Fruit fly (Drosophila melanogaster) whole organism, embryonic: ENCODE measurements around the gene Muc18B.
A peak's percentile ranks its signal among the peaks of the same experiment; 100 is the strongest.

Experiments
- ATbp ChIP-seq: fragments of 200-800 bp; sonication (Bioruptor generic); optimal IDR thresholded peaks from 2 replicates; lab custom pipeline; 2017; ENCODE audit warnings: missing biosample characterization, mild to moderate bottlenecking, missing genetic modification characterization, missing genetic modification reagents
- Bgb ChIP-seq: fragments of 200-800 bp; sonication (Bioruptor generic); IDR thresholded peaks from 2 replicates; pipeline ENCODE4 v1.3.6; 2022; ENCODE audit warnings: missing biosample characterization, missing genetic modification characterization; ENCODE audit not compliant: partially characterized antibody
- Bteb2 ChIP-seq: fragments of 200-800 bp; sonication (Bioruptor generic); optimal IDR thresholded peaks from 2 replicates; lab custom pipeline; 2016; ENCODE audit warnings: missing biosample characterization, missing genetic modification characterization
- CG10543 ChIP-seq: fragments of 200-800 bp; sonication (Bioruptor generic); optimal IDR thresholded peaks from 3 replicates; lab custom pipeline; 2017; ENCODE audit warnings: missing biosample characterization, mild to moderate bottlenecking, missing genetic modification characterization, moderate library complexity
- CG10959 ChIP-seq: fragments of 200-800 bp; sonication (Bioruptor generic); IDR thresholded peaks from 2 replicates; pipeline ENCODE4 v1.3.6; 2022; ENCODE audit warnings: missing biosample characterization, missing genetic modification characterization
- CG11247 ChIP-seq: fragments of 200-800 bp; sonication (Bioruptor generic); IDR thresholded peaks from 2 replicates; pipeline ENCODE4 v1.3.6; 2022; ENCODE audit warnings: missing biosample characterization, missing genetic modification characterization
- CG11723 ChIP-seq: fragments of 200-800 bp; sonication (Bioruptor generic); optimal IDR thresholded peaks from 2 replicates; lab custom pipeline; 2017; ENCODE audit warnings: missing biosample characterization, mild to moderate bottlenecking, missing genetic modification characterization
- CG12391 ChIP-seq: fragments of 200-800 bp; sonication (Bioruptor generic); optimal IDR thresholded peaks from 3 replicates; lab custom pipeline; 2018; ENCODE audit warnings: missing biosample characterization, mild to moderate bottlenecking, missing genetic modification characterization, moderate library complexity
- CG13775 ChIP-seq: fragments of 200-800 bp; sonication (Bioruptor generic); optimal IDR thresholded peaks from 3 replicates; lab custom pipeline; 2017; ENCODE audit warnings: missing biosample characterization, mild to moderate bottlenecking, missing genetic modification characterization
- CG14667 ChIP-seq: fragments of 200-800 bp; sonication (Bioruptor generic); IDR thresholded peaks from 2 replicates; pipeline ENCODE4 v1.3.6; 2022; ENCODE audit warnings: missing biosample characterization, missing genetic modification characterization
- CG30431 ChIP-seq: fragments of 200-800 bp; sonication (Bioruptor generic); optimal IDR thresholded peaks from 2 replicates; lab custom pipeline; 2017; ENCODE audit warnings: missing biosample characterization, missing genetic modification characterization
- CG32772 ChIP-seq: fragments of 200-800 bp; sonication (Bioruptor generic); IDR thresholded peaks from 2 replicates; pipeline ENCODE4 v1.3.6; 2022; ENCODE audit warnings: missing biosample characterization, missing genetic modification characterization
- CG34376 ChIP-seq: fragments of 200-800 bp; sonication (Bioruptor generic); optimal IDR thresholded peaks from 2 replicates; lab custom pipeline; 2018; ENCODE audit warnings: missing biosample characterization, mild to moderate bottlenecking, missing genetic modification characterization
- CG42726 ChIP-seq: fragments of 200-800 bp; sonication (Bioruptor generic); IDR thresholded peaks from 2 replicates; pipeline ENCODE4 v1.3.6; 2022; ENCODE audit warnings: missing biosample characterization, missing genetic modification characterization; ENCODE audit not compliant: partially characterized antibody
- CG4282 ChIP-seq: fragments of 200-800 bp; sonication (Bioruptor generic); optimal IDR thresholded peaks from 2 replicates; lab custom pipeline; 2016; ENCODE audit warnings: missing biosample characterization, missing genetic modification characterization
- CG6272 ChIP-seq: fragments of 200-800 bp; sonication (Bioruptor generic); IDR thresholded peaks from 2 replicates; pipeline ENCODE4 v1.3.6; 2022; ENCODE audit warnings: missing biosample characterization, missing genetic modification characterization
- CG7745 ChIP-seq: fragments of 200-800 bp; sonication (Bioruptor generic); optimal IDR thresholded peaks from 2 replicates; lab custom pipeline; 2018; ENCODE audit warnings: missing biosample characterization, mild to moderate bottlenecking, missing genetic modification characterization, moderate library complexity
- CG8924 ChIP-seq: fragments of 200-800 bp; optimal IDR thresholded peaks from 3 replicates; lab custom pipeline; 2019; ENCODE audit warnings: missing biosample characterization, mild to moderate bottlenecking, missing genetic modification characterization, moderate library complexity
- CTCF ChIP-seq: fragments of 200-800 bp; sonication (Bioruptor generic); optimal IDR thresholded peaks from 2 replicates; lab custom pipeline; 2017; ENCODE audit warnings: missing biosample characterization, mild to moderate bottlenecking, missing genetic modification characterization, moderate library complexity
- Deaf1 ChIP-seq: fragments of 200-800 bp; optimal IDR thresholded peaks from 3 replicates; lab custom pipeline; 2019; ENCODE audit warnings: missing biosample characterization, mild to moderate bottlenecking, missing genetic modification characterization, moderate library complexity
- Elba2 ChIP-seq: fragments of 200-800 bp; sonication (Bioruptor generic); optimal IDR thresholded peaks from 3 replicates; lab custom pipeline; 2016; ENCODE audit warnings: missing biosample characterization, missing genetic modification characterization
- Ets65A ChIP-seq: fragments of 200-800 bp; sonication (Bioruptor generic); peaks from one replicate; lab custom pipeline; 2016; ENCODE audit warnings: missing biosample characterization, missing genetic modification characterization
- HLH54F ChIP-seq: fragments of 200-800 bp; sonication (Bioruptor generic); optimal IDR thresholded peaks from 3 replicates; lab custom pipeline; 2016; ENCODE audit warnings: missing biosample characterization, missing genetic modification characterization
- MESR4 ChIP-seq: fragments of 200-800 bp; sonication (Bioruptor generic); optimal IDR thresholded peaks from 2 replicates; lab custom pipeline; 2018; ENCODE audit warnings: missing biosample characterization, mild to moderate bottlenecking, missing genetic modification characterization, moderate library complexity
- Med ChIP-seq: fragments of 200-800 bp; sonication (Bioruptor generic); peaks from one replicate; lab custom pipeline; 2016; ENCODE audit warnings: missing biosample characterization, missing genetic modification characterization, mild to moderate bottlenecking, inconsistent platforms, moderate library complexity
- NFAT ChIP-seq: fragments of 200-800 bp; sonication (Bioruptor generic); IDR thresholded peaks from 2 replicates; pipeline ENCODE4 v1.3.6; 2022; ENCODE audit warnings: missing biosample characterization, missing genetic modification characterization
- Oli ChIP-seq: fragments of 200-800 bp; sonication (Bioruptor generic); optimal IDR thresholded peaks from 2 replicates; lab custom pipeline; 2018; ENCODE audit warnings: missing biosample characterization, mild to moderate bottlenecking, missing genetic modification characterization, moderate library complexity
- Sox100B ChIP-seq: fragments of 200-800 bp; sonication (Bioruptor generic); optimal IDR thresholded peaks from 3 replicates; lab custom pipeline; 2018; ENCODE audit warnings: missing biosample characterization, mild to moderate bottlenecking, missing genetic modification characterization
- Sox102F ChIP-seq: fragments of 200-800 bp; sonication (Bioruptor generic); optimal IDR thresholded peaks from 2 replicates; lab custom pipeline; 2018; ENCODE audit warnings: missing biosample characterization, mild to moderate bottlenecking, missing genetic modification characterization, moderate library complexity
- TFAM ChIP-seq: fragments of 200-800 bp; sonication (Bioruptor generic); optimal IDR thresholded peaks from 2 replicates; lab custom pipeline; 2017; ENCODE audit warnings: missing biosample characterization, missing genetic modification characterization, inconsistent platforms
- YL-1 ChIP-seq: fragments of 200-800 bp; sonication (Bioruptor generic); optimal IDR thresholded peaks from 3 replicates; lab custom pipeline; 2017; ENCODE audit warnings: missing biosample characterization, mild to moderate bottlenecking, missing genetic modification characterization
- ash1 ChIP-seq: fragments of 200-800 bp; sonication (Bioruptor generic); optimal IDR thresholded peaks from 2 replicates; lab custom pipeline; 2018; ENCODE audit warnings: missing biosample characterization, mild to moderate bottlenecking, missing genetic modification characterization
- chif ChIP-seq, 2 experiments: fragments of 200-800 bp; sonication (Bioruptor generic); optimal IDR thresholded peaks; 3 replicates each; lab custom pipeline; 2016; ENCODE audit warnings: missing biosample characterization in 2 of 2, missing genetic modification characterization in 2 of 2
- chn ChIP-seq: fragments of 200-800 bp; sonication (Bioruptor generic); optimal IDR thresholded peaks from 2 replicates; lab custom pipeline; 2016; ENCODE audit warnings: missing biosample characterization, missing genetic modification characterization
- ci ChIP-seq: fragments of 200-800 bp; sonication (Bioruptor generic); IDR thresholded peaks from 3 replicates; pipeline ENCODE4 v1.3.6; 2022; ENCODE audit warnings: missing biosample characterization, missing genetic modification characterization
- dm ChIP-seq: fragments of 200-800 bp; sonication (Bioruptor generic); optimal IDR thresholded peaks from 3 replicates; lab custom pipeline; 2016; ENCODE audit warnings: missing biosample characterization, missing genetic modification characterization
- grn ChIP-seq: fragments of 200-800 bp; sonication (Bioruptor generic); optimal IDR thresholded peaks from 3 replicates; lab custom pipeline; 2017; ENCODE audit warnings: missing biosample characterization, missing genetic modification characterization
- hbn ChIP-seq: fragments of 200-800 bp; sonication (Bioruptor generic); IDR thresholded peaks from 2 replicates; pipeline ENCODE4 v1.3.6; 2022; ENCODE audit warnings: missing biosample characterization, missing genetic modification characterization; ENCODE audit not compliant: partially characterized antibody
- knrl ChIP-seq: fragments of 200-800 bp; sonication (Bioruptor generic); IDR thresholded peaks from 3 replicates; pipeline ENCODE4 v1.3.6; 2022; ENCODE audit warnings: missing biosample characterization, missing genetic modification characterization; ENCODE audit not compliant: partially characterized antibody
- mirr ChIP-seq: fragments of 200-800 bp; sonication (Bioruptor generic); optimal IDR thresholded peaks from 3 replicates; lab custom pipeline; 2018; ENCODE audit warnings: missing biosample characterization, mild to moderate bottlenecking, missing genetic modification characterization
- nerfin-2 ChIP-seq: fragments of 200-800 bp; sonication (Bioruptor generic); IDR thresholded peaks from 2 replicates; pipeline ENCODE4 v1.3.6; 2022; ENCODE audit warnings: missing biosample characterization, missing genetic modification characterization; ENCODE audit not compliant: partially characterized antibody
- pum ChIP-seq: fragments of 200-800 bp; sonication (Bioruptor generic); optimal IDR thresholded peaks from 2 replicates; lab custom pipeline; 2016; ENCODE audit warnings: missing biosample characterization, missing genetic modification characterization
- sc ChIP-seq, 3 experiments: fragments of >200 bp in 2 of 3; fragments of 200-800 bp in 1 of 3; sonication (Bioruptor generic) in 1 of 3; optimal IDR thresholded peaks; 2 replicates in 2 of 3; 3 replicates in 1 of 3; lab custom pipeline; 2017; ENCODE audit warnings: mild to moderate bottlenecking in 1 of 3, missing biosample characterization in 1 of 3, missing genetic modification characterization in 1 of 3, missing genetic modification reagents in 1 of 3
- sens ChIP-seq: fragments of 200-800 bp; sonication (Bioruptor generic); peaks from one replicate; lab custom pipeline; 2016; ENCODE audit warnings: missing biosample characterization, missing genetic modification characterization
- sisA ChIP-seq: fragments of 200-800 bp; sonication (Bioruptor generic); IDR thresholded peaks from 2 replicates; pipeline ENCODE4 v1.3.6; 2022; ENCODE audit warnings: missing biosample characterization, missing genetic modification characterization
- slp2 ChIP-seq: fragments of 200-800 bp; sonication (Bioruptor generic); optimal IDR thresholded peaks from 2 replicates; lab custom pipeline; 2016; ENCODE audit warnings: missing biosample characterization, missing genetic modification characterization
- so ChIP-seq: fragments of 200-800 bp; sonication (Bioruptor generic); IDR thresholded peaks from 3 replicates; pipeline ENCODE4 v1.3.6; 2022; ENCODE audit warnings: missing biosample characterization, missing genetic modification characterization
- sr ChIP-seq: fragments of 200-800 bp; sonication (Bioruptor generic); IDR thresholded peaks from 3 replicates; pipeline ENCODE4 v1.3.6; 2022; ENCODE audit warnings: missing biosample characterization, missing genetic modification characterization
- tup ChIP-seq: fragments of 200-800 bp; sonication (Bioruptor generic); optimal IDR thresholded peaks from 2 replicates; lab custom pipeline; 2016; ENCODE audit warnings: missing biosample characterization, mild to moderate bottlenecking, missing genetic modification characterization, moderate library complexity
- vnd ChIP-seq: fragments of 200-800 bp; sonication (Bioruptor generic); IDR thresholded peaks from 3 replicates; pipeline ENCODE4 v1.3.6; 2022; ENCODE audit warnings: missing biosample characterization, missing genetic modification characterization; ENCODE audit not compliant: partially characterized antibody
- zf30C ChIP-seq: fragments of 200-800 bp; sonication (Bioruptor generic); optimal IDR thresholded peaks from 3 replicates; lab custom pipeline; 2018; ENCODE audit warnings: missing biosample characterization, mild to moderate bottlenecking, missing genetic modification characterization

The Muc18B gene

dm6 chrX:19241790-19242373, 26.6 kb downstream of the Muc18B start, which contains the start of gene CG14196 (continued):
- TF ChIP-seq sr (GFP tag; lab: Robert Waterston, UW) (no peak), tup (GFP tag; lab: Kevin White, UChicago) (no peak), CG34376 (GFP tag; lab: Kevin White, UChicago) (no peak), CG32772 (GFP tag; lab: Robert Waterston, UW) (no peak), so (no peak), ATbp (GFP tag; lab: Kevin White, UChicago) (no peak), ash1 (GFP tag; lab: Kevin White, UChicago) (no peak), CG12391 (no peak), Med (peak; percentile 72), CTCF (GFP tag; lab: Kevin White, UChicago) (peak; percentile 58), nerfin-2 (no peak), CG8924 (tag; lab: Kevin White, UChicago) (no peak), pum (GFP tag; lab: Kevin White, UChicago) (no peak), CG10959 (GFP tag; lab: Robert Waterston, UW) (no peak), Sox102F (GFP tag; lab: Kevin White, UChicago) (no peak), CG14667 (GFP tag; lab: Robert Waterston, UW) (no peak), CG11723 (GFP tag; lab: Kevin White, UChicago) (no peak), Deaf1 (tag; lab: Kevin White, UChicago) (peak; percentile 74), vnd (GFP tag; lab: Robert Waterston, UW) (no peak), ci (no peak), HLH54F (GFP tag; lab: Kevin White, UChicago) (no peak), sc (optimal IDR thresholded peaks at IDR 0.05; lab: Kevin White, UChicago) (no peak), sc (GFP tag; optimal IDR thresholded peaks at IDR 0.05; lab: Kevin White, UChicago) (no peak), chn (GFP tag; lab: Kevin White, UChicago) (no peak), CG42726 (no peak), grn (GFP tag; lab: Kevin White, UChicago) (no peak), Bteb2 (no peak), slp2 (GFP tag; lab: Kevin White, UChicago) (no peak), dm (no peak), CG10543 (GFP tag; lab: Kevin White, UChicago) (no peak), CG13775 (GFP tag; lab: Kevin White, UChicago) (no peak), Ets65A (GFP tag; lab: Kevin White, UChicago) (no peak), CG30431 (no peak), Oli (tag; lab: Kevin White, UChicago) (no peak), Bgb (GFP tag; lab: Robert Waterston, UW) (peak; percentile 25; the same call in 1 of the 2 replicates), MESR4 (GFP tag; lab: Kevin White, UChicago) (no peak), NFAT (GFP tag; lab: Robert Waterston, UW) (no peak), TFAM (GFP tag; lab: Kevin White, UChicago) (no peak), knrl (GFP tag; lab: Robert Waterston, UW) (no peak), CG11247 (no peak), chif (GFP tag; optimal IDR thresholded peaks at IDR 0.05; lab: Kevin White, UChicago) (no peak), hbn (no peak), Sox100B (GFP tag; lab: Kevin White, UChicago) (no peak), YL-1 (GFP tag; lab: Kevin White, UChicago) (no peak), sens (peak; percentile 66), CG6272 (GFP tag; lab: Robert Waterston, UW) (no peak), sisA (GFP tag; lab: Robert Waterston, UW) (no peak), CG4282 (GFP tag; lab: Kevin White, UChicago) (no peak), zf30C (GFP tag; lab: Kevin White, UChicago) (peak; percentile 33), mirr (GFP tag; lab: Kevin White, UChicago) (no peak), Elba2 (GFP tag; lab: Kevin White, UChicago) (no peak), CG7745 (no peak)
